Worm (Caenorhabditis elegans): ENCODE data around the gene Y73F8A.32.

DNA sequence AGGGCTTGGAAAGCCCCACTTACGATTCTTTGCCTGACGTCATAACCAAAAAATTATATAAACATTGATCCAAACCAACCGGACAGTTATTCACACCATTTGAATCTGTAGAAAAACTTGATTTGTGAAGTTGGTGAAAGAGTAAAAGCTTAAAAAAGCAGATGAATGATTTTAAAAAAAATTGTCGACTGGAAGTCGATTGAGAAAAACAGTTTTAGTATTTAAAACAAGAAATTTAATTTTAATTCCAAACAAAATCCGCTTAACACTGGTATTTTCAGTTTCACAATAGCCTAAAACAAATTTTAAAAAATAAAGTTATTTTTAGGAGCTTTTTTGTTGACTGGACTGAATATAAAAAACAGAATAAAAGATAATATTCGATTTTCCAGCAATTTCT is 43.1 kb upstream of the Y73F8A.32 start, which contains the start of gene Y105C5A.1:
- TF ChIP-seq lin-35 (GFP tag; optimal IDR thresholded peaks at IDR 0.05) (no peak), F33H1.4 (GFP tag; IDR thresholded peaks at IDR 0.05) (no peak), nfya-1 (tag; optimal IDR thresholded peaks at IDR 0.05; ENCODE audit: borderline replicate concordance, insufficient read depth) (no peak), dox-1 (GFP tag; IDR thresholded peaks at IDR 0.05) (no peak), F37B4.10 (GFP tag; IDR thresholded peaks at IDR 0.05) (no peak), snpc-1.3 (tag; optimal IDR thresholded peaks at IDR 0.05; ENCODE audit: insufficient read depth) (no peak), B0336.3 (GFP tag; IDR thresholded peaks at IDR 0.05) (no peak), snpc-3.4 (tag; optimal IDR thresholded peaks at IDR 0.05) (no peak), lir-1 (GFP tag; conservative IDR thresholded peaks at IDR 0.05) (no peak), Y56A3A.18 (GFP tag; IDR thresholded peaks at IDR 0.05) (no peak), snpc-4 (GFP tag; optimal IDR thresholded peaks at IDR 0.05) (no peak), snpc-4 (tag; optimal IDR thresholded peaks at IDR 0.05) (no peak)
